Worm (Caenorhabditis elegans) whole organism, dauer: ENCODE data around the gene srw-41.

Experiments used
- unc-62 ChIP-seq: sonication (generic microtip); optimal IDR thresholded peaks from 2 replicates; lab custom pipeline; 2017; ENCODE audit warnings: missing biosample characterization, missing genetic modification reagents, missing genetic modification characterization

Gene srw-41

DNA sequence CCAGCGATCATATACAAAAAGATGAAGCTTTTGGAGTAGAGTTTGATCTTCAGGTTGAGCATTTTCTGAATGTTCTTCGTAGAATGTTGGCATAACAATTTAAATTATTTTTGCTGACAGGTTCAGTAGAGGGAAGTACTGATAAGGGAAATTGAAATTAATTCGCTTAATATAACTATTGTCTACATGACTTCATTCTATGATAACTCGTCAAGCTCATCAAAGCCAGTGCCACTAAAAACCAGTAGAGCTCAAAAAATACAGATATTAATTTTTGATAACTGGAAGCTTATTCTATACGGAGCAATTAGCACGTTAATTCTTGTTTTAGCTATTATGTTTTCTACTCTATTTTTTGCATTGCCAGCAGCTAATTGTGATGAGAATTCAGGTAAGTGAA lies 41.8 kb downstream of the srw-41 start, which contains the start of the genes clec-29 and clec-39:
Gene clec-29 (minus strand): TSS at position 101 of the 400 bp plus-strand sequence.
Gene clec-39 (plus strand): TSS at position 169 of the 400 bp plus-strand sequence.
- no peak for TF ChIP-seq unc-62 (GFP tag; lab: Kevin White, UChicago)

DNA sequence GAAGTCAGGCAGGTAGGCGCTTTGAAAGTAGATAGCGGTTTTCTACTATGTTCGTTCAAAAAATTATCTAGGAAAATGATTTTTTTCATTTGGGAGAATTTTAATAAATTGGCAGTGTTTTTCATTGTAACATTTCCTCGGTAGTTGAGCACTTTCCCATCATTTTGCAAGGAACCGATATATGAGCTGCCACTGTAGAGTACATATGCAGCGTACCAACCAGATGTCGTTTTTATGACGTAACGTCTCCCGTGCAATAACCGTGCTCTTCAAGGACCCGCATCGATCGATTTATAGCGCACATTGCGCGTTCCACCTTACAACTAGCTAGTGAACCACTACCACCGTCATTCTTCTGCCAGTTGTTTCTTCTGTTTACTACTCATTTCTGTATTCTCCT lies 44.8 kb downstream of the srw-41 start, which contains the start of gene T25E12.6:
Gene T25E12.6 (plus strand): TSS at position 301 of the 400 bp plus-strand sequence.
- no peak for TF ChIP-seq unc-62 (GFP tag; lab: Kevin White, UChicago)

DNA sequence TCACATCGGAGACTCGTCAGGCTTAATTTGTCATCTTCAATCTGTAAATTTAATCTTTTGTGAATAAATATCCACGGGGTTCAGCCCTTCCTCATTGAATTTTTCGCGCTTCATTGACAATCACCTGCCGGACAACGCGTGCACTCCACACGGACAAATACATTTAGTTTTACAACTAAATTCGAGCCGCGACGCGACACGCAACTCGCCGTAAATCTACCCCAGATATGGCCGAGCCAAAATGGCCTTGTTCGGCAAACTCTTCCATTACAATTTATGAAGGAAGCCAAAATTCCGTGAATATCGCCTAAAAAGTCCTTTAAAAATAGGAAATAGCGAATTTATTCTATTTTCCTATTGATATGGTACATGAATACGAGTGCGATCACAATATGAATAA lies 47.5 kb downstream of the srw-41 start:
- TF ChIP-seq unc-62 (GFP tag; lab: Kevin White, UChicago), result no peak

DNA sequence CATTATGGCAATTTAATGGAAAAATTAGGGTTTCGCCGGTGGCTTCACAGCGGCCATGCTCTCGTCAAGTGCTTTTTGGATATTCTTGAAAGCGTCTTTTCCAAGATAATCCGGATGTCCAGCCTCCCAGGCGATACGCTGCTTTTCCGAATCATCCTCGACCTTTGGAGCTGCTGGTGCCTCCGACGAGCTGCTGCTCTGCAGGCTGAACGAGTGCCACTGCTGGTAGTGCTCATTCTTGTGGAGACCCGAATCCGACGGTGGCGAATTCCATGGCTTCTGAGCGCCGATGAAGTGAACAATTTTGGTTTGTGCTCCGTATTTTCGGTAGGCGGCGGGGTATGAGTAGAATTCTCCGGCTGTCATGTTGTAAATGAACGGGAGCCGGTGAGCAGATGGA lies 47.9 kb downstream of the srw-41 start:
- TF ChIP-seq unc-62 (GFP tag; lab: Kevin White, UChicago), result no peak

DNA sequence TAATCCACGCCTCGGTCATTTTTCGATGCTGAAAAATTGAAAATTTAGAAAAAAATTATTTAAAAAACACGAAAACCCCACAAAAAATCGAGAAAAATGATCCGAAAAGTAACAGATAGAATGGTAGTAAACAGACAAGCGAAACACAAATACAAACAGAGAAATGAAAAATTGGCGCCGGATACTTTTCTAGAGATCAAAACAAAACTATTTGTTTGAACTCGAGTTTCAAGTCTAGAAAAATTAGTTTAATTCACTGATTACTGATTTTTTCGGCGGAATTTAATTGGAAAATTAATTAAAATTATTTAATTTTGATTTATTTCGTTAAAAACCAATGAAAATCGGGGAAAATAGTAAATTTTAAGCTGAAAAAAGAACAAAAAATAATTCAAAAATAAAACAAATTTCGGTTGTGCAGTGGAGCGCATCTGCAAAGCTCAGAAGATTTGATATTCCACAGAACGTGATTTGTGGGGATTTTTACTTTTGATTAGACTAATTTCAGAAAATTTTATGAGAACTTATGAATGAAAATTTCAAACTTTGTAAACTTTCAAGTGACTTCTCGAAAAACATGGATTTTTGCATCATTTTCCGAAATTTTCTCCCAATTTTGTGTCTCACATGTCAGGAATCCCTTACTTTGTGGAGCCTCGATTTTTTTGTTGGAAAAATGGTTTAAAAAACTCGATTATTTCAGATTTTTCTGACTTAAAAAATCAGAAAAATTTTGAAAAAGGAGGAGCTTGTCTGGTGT lies 49.1 kb downstream of the srw-41 start, which contains the start of gene gyg-2:
Gene gyg-2 (minus strand): TSS at position 28 of the 760 bp plus-strand sequence.
- TF ChIP-seq unc-62 (GFP tag; lab: Kevin White, UChicago), result no peak

DNA sequence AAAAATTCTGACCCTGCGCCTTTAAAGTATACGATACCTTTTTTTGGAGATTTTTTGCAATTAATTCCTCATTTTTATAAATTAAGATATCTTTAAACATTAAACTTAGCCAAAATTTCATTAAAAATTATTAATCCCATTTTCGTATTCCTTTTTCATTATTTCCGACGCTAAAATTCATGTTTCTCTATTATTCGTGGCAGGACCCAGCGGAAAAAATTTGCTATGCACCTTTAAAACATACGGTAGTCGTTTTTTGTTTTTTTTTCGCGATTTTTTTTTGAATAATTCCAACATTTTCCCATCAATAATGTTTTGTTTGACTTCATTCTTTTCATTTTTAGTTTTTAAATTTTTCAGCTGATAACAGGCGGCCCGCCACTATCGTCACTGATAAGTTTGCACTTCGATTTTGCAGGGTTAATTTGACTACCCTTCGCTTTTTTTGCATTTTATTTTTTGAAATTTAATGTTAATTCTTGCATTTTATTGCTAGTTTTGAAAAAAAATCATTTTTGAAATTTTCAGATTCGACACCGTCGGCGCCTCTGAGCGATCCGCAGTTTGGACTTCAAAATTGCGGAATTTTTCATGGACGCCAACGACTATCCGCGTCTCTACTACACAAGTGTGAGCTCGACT lies 49.9 kb downstream of the srw-41 start, which contains the start of gene dkf-2:
Gene dkf-2 (plus strand): TSS at position 592 of the 642 bp plus-strand sequence.
- no peak for TF ChIP-seq unc-62 (GFP tag; lab: Kevin White, UChicago)
